Fruit fly (Drosophila melanogaster): ENCODE results near the gene nonA-l.

nonA-l gene

DNA sequence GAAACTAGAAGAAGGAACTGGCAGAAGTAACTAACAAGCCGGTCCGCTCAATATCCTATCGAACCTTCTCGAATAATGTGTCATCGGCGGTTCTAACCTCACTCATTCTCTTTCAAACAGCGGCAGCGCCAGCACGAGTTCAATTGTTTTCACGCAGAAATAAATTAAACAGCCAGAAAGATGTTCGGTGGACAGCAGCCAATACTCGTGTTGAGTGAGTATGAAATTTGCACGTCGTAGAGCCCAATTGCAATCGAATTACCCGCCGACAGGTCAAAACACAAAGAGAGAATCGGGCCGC, 7.7 kb downstream of the nonA-l start (continued):
- no peak; the same call in 2 of the 3 replicates for TF ChIP-seq HLH4C (GFP tag; IDR thresholded peaks at IDR 0.05; ENCODE audit: partially characterized antibody)
- TF ChIP-seq Ravus (GFP tag; IDR thresholded peaks at IDR 0.05), result no peak
- TF ChIP-seq NC2β (GFP tag; optimal IDR thresholded peaks at IDR 0.05), result no peak
- no peak for TF ChIP-seq Tbp (GFP tag; optimal IDR thresholded peaks at IDR 0.05)
- no peak for TF ChIP-seq CG30020 (tag; optimal IDR thresholded peaks at IDR 0.05)
- no peak for TF ChIP-seq Ets97D (GFP tag; optimal IDR thresholded peaks at IDR 0.05)
- TF ChIP-seq D19B (GFP tag; optimal IDR thresholded peaks at IDR 0.05), result no peak
- TF ChIP-seq CG17802 (tag; optimal IDR thresholded peaks at IDR 0.05), result no peak
- TF ChIP-seq Side (GFP tag; optimal IDR thresholded peaks at IDR 0.05), result no peak
- TF ChIP-seq tna (GFP tag; IDR thresholded peaks at IDR 0.05; ENCODE audit: partially characterized antibody), result no peak
- TF ChIP-seq CG10321 (GFP tag; IDR thresholded peaks at IDR 0.05), result no peak
- TF ChIP-seq CG6765 (GFP tag; optimal IDR thresholded peaks at IDR 0.05), result no peak
- TF ChIP-seq Trl (optimal IDR thresholded peaks at IDR 0.05), result peak in 1 of 2 experiments; percentile 24
- TF ChIP-seq Trl (GFP tag; optimal IDR thresholded peaks at IDR 0.05), result no peak
- TF ChIP-seq eve (GFP tag; optimal IDR thresholded peaks at IDR 0.05), result no peak
- no peak for TF ChIP-seq sima (GFP tag; optimal IDR thresholded peaks at IDR 0.05)
- no peak for TF ChIP-seq Mes4 (GFP tag; optimal IDR thresholded peaks at IDR 0.05)
- no peak; the same call in 2 of the 3 replicates for TF ChIP-seq CG6791 (GFP tag; IDR thresholded peaks at IDR 0.05; ENCODE audit: partially characterized antibody)
- no peak for TF ChIP-seq Poxn (GFP tag; IDR thresholded peaks at IDR 0.05)
- no peak for TF ChIP-seq Mrtf (GFP tag; IDR thresholded peaks at IDR 0.05)
- TF ChIP-seq CG15514 (GFP tag; optimal IDR thresholded peaks at IDR 0.05), result no peak
- TF ChIP-seq Max (GFP tag; optimal IDR thresholded peaks at IDR 0.05), result no peak
- TF ChIP-seq Med (GFP tag), result peak; percentile 43

DNA sequence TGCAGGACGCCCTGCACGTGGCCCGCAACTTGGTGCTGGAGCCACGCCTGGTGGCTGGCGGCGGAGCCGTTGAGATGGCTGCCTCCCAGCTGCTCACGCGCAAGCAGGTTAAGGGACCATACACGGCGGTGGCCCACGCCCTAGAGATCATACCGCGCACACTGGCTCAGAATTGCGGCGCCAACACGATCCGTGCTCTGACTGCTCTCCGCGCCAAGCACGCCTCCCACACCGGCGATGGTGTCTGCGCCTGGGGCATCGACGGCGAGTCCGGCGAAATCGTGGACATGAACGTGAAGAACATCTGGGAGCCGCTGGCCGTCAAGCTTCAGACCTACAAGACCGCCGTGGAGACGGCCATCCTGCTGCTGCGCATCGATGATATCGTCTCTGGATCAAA, 9.3 kb downstream of the nonA-l start:
- TF ChIP-seq en (GFP tag; optimal IDR thresholded peaks at IDR 0.05) (no peak), CG6791 (GFP tag; IDR thresholded peaks at IDR 0.05; ENCODE audit: partially characterized antibody) (0 out of 3 replicates have a peak, but pooled peaks have one; percentile 30), NK7.1 (GFP tag; optimal IDR thresholded peaks at IDR 0.05) (no peak), CG4424 (GFP tag; optimal IDR thresholded peaks at IDR 0.05) (no peak), repo (GFP tag; optimal IDR thresholded peaks at IDR 0.05) (no peak), Ada2b (GFP tag; IDR thresholded peaks at IDR 0.05) (no peak), Dbx (GFP tag; IDR thresholded peaks at IDR 0.05) (peak; percentile 34; the same call in 1 of the 3 replicates), CG12744 (GFP tag; optimal IDR thresholded peaks at IDR 0.05) (no peak), hbn (GFP tag; IDR thresholded peaks at IDR 0.05; ENCODE audit: partially characterized antibody) (0 out of 2 replicates have a peak, but pooled peaks have one; percentile 0), Rfx (GFP tag; IDR thresholded peaks at IDR 0.05) (0 out of 2 replicates have a peak, but pooled peaks have one; percentile 9), sima (GFP tag; optimal IDR thresholded peaks at IDR 0.05) (no peak), Med (GFP tag) (peak; percentile 66), Ets65A (GFP tag) (peak; percentile 63), Adf1 (GFP tag; IDR thresholded peaks at IDR 0.05) (no peak), Fer1 (GFP tag; optimal IDR thresholded peaks at IDR 0.05) (no peak), ken (GFP tag; IDR thresholded peaks at IDR 0.05) (no peak)

DNA sequence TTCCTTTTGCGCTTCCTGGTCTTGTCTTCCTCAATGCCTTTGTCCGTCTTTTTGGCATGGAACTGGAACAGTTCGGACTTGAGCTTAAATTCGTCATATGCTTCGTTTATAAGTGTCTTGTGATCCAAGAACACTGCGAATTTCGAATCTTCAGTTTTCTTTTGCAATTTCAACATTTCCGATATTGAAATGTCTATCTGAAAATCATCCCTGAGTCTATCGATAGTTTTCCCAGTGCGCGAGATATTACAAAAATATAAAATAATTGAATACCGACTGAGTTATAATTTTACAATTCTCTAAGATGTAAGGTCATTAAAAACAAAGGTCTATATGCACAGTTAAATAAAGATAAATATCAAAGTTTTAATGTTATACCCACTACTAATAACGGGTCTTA, 10.9 kb downstream of the nonA-l start, which contains the start of gene Mettl4:
Mettl4 (minus strand) TSS at position 208 of the 400 bp plus-strand sequence.
- TF ChIP-seq TFAM (GFP tag; optimal IDR thresholded peaks at IDR 0.05) (no peak), CG8944 (GFP tag; optimal IDR thresholded peaks at IDR 0.05) (no peak), Atf-2 (GFP tag; optimal IDR thresholded peaks at IDR 0.05) (no peak), chinmo (GFP tag; IDR thresholded peaks at IDR 0.05; ENCODE audit: partially characterized antibody) (no peak), BEAF-32 (GFP tag; optimal IDR thresholded peaks at IDR 0.05) (peak; percentile 73), Camta (GFP tag; optimal IDR thresholded peaks at IDR 0.05) (no peak), Pdp1 (GFP tag; optimal IDR thresholded peaks at IDR 0.05) (no peak), Dad (GFP tag; optimal IDR thresholded peaks at IDR 0.05) (no peak), CG9817 (tag; optimal IDR thresholded peaks at IDR 0.05) (no peak), CG18476 (GFP tag; optimal IDR thresholded peaks at IDR 0.05) (no peak), dan (GFP tag; IDR thresholded peaks at IDR 0.05) (no peak), fd3F (GFP tag; optimal IDR thresholded peaks at IDR 0.05) (no peak), unpg (GFP tag; optimal IDR thresholded peaks at IDR 0.05) (no peak), D19B (GFP tag; optimal IDR thresholded peaks at IDR 0.05) (no peak), stwl (tag; optimal IDR thresholded peaks at IDR 0.05) (peak; percentile 84), mld (GFP tag; IDR thresholded peaks at IDR 0.05; ENCODE audit: partially characterized antibody) (no peak), wor (GFP tag; IDR thresholded peaks at IDR 0.05) (no peak)

Data from whole organism, embryonic.